Worm (Caenorhabditis elegans): Measurements from ENCODE around the gene R155.3.

ce11 chrIII:1962552-1962951 is 14.0 kb downstream of the R155.3 start:
- TF ChIP-seq ZK546.5 (tag; optimal IDR thresholded peaks at IDR 0.05): no peak
- no peak for TF ChIP-seq skn-1 (tag; optimal IDR thresholded peaks at IDR 0.05)
- no peak for TF ChIP-seq arid-1 (GFP tag; conservative IDR thresholded peaks at IDR 0.05)
- TF ChIP-seq zfp-2 (tag; optimal IDR thresholded peaks at IDR 0.05): no peak
- TF ChIP-seq lin-29 (GFP tag; IDR thresholded peaks at IDR 0.05): no peak
- TF ChIP-seq lim-7 (GFP tag; IDR thresholded peaks at IDR 0.05): no peak
- no peak for TF ChIP-seq daf-12 (tag; optimal IDR thresholded peaks at IDR 0.05)
- TF ChIP-seq unc-39 (tag; optimal IDR thresholded peaks at IDR 0.05): no peak
- TF ChIP-seq snpc-4 (tag; optimal IDR thresholded peaks at IDR 0.05): no peak
